Fruit fly (Drosophila melanogaster) whole organism, pupa: ENCODE data around the gene CG18662.

Experiments
- CG10348 ChIP-seq: fragments of 200-800 bp; sonication (Bioruptor generic); IDR thresholded peaks from 2 replicates; pipeline ENCODE4 v1.3.6; 2022; ENCODE audit warnings: missing biosample characterization, missing genetic modification characterization
- CG12605 ChIP-seq: fragments of 200-800 bp; sonication (Bioruptor generic); IDR thresholded peaks from 2 replicates; pipeline ENCODE4 v1.3.6; 2022; ENCODE audit warnings: missing biosample characterization, missing genetic modification characterization
- CG4496 ChIP-seq: fragments of 200-800 bp; sonication (Bioruptor generic); IDR thresholded peaks from 3 replicates; pipeline ENCODE4 v1.3.6; 2022; ENCODE audit warnings: missing biosample characterization, missing genetic modification characterization
- CG8159 ChIP-seq: fragments of 200-800 bp; sonication (Bioruptor generic); optimal IDR thresholded peaks from 3 replicates; lab custom pipeline; 2018; ENCODE audit warnings: missing biosample characterization, mild to moderate bottlenecking, missing genetic modification characterization, moderate library complexity
- CG8301 ChIP-seq: fragments of 200-800 bp; sonication (Bioruptor generic); optimal IDR thresholded peaks from 2 replicates; lab custom pipeline; 2018; ENCODE audit warnings: missing biosample characterization, mild to moderate bottlenecking, missing genetic modification characterization
- CG9948 ChIP-seq: fragments of 200-800 bp; sonication (Bioruptor generic); optimal IDR thresholded peaks from 2 replicates; lab custom pipeline; 2018; ENCODE audit warnings: missing biosample characterization, mild to moderate bottlenecking, missing genetic modification characterization, moderate library complexity
- EcR ChIP-seq: fragments of 200-800 bp; sonication (Bioruptor generic); optimal IDR thresholded peaks from 3 replicates; lab custom pipeline; 2019; ENCODE audit warnings: missing biosample characterization, missing genetic modification characterization, mild to moderate bottlenecking, moderate library complexity, missing genetic modification reagents
- Pif1A ChIP-seq: fragments of 200-800 bp; sonication (Bioruptor generic); optimal IDR thresholded peaks from 3 replicates; lab custom pipeline; 2016; ENCODE audit warnings: missing biosample characterization, missing genetic modification characterization
- Pif1B ChIP-seq: fragments of 200-800 bp; sonication (Bioruptor generic); optimal IDR thresholded peaks from 3 replicates; lab custom pipeline; 2016; ENCODE audit warnings: missing biosample characterization, missing genetic modification characterization

dm6 chr2L:8937837-8938413 is 42.5 kb upstream of the CG18662 start:
- TF ChIP-seq CG4496 (GFP tag; lab: Robert Waterston, UW) (no peak), Pif1B (GFP tag; lab: Kevin White, UChicago) (no peak), CG9948 (no peak), CG10348 (GFP tag; lab: Robert Waterston, UW) (no peak), CG8301 (no peak), Pif1A (GFP tag; lab: Kevin White, UChicago) (no peak), CG12605 (GFP tag; lab: Robert Waterston, UW) (no peak), CG8159 (tag; lab: Kevin White, UChicago) (no peak), EcR (GFP tag; lab: Kevin White, UChicago) (no peak)
